Worm (Caenorhabditis elegans): ENCODE measurements around the gene srh-203.
"Not testable (repeated sequence)": the region's sequence is repeated elsewhere in the genome, so short reads cannot be mapped to it uniquely, and the experiment has no call there.

The srh-203 gene

DNA sequence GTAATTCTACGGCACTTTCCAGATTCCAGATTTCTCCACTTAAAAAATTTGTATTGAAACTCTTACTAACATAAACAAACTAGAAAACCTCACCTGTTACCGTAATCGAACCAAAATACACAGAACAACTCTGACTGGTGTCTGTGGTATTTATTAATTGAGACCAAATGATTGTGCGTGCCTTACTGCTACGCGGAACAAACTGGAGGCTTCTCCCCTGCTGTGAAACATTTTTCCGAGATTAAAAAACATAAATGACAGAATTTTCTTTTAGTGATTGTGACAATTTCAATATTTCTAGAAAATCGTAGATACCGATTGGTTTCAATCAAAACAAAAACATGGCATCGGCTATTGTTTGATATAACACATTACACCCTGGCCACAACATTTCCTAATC is 6.3 kb downstream of the srh-203 start:
- TF ChIP-seq dao-5 (tag; optimal IDR thresholded peaks at IDR 0.05) (no peak), W03F9.2 (tag; optimal IDR thresholded peaks at IDR 0.05) (no peak), him-1 (tag; optimal IDR thresholded peaks at IDR 0.05) (no peak)

DNA sequence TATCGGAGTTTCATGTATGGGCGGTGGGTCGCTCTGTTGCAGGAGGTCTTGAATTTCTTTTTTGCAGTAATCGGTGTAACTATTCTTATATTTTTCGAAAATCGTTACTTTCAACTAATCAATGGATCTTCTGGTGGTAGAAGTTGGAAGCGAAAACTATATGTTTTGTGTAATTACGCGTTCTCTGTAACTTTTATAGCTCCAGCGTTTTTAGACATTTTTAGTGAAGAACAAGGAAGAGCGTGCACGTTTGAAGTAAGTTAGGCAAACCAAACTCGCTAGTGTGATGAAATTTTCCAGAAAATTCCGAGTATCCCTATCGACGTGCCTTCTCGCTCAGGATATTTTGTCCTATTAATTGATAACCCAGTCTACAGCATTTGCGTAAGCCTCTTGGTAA is 16.7 kb downstream of the srh-203 start, which contains the start of gene srh-154:
TSS of gene srh-154 (plus strand) at position 301 of the 400 bp plus-strand sequence.
- TF ChIP-seq W03F9.2 (tag; optimal IDR thresholded peaks at IDR 0.05) = no peak
- TF ChIP-seq dao-5 (tag; optimal IDR thresholded peaks at IDR 0.05) = no peak
- TF ChIP-seq him-1 (tag; optimal IDR thresholded peaks at IDR 0.05) = no peak

DNA sequence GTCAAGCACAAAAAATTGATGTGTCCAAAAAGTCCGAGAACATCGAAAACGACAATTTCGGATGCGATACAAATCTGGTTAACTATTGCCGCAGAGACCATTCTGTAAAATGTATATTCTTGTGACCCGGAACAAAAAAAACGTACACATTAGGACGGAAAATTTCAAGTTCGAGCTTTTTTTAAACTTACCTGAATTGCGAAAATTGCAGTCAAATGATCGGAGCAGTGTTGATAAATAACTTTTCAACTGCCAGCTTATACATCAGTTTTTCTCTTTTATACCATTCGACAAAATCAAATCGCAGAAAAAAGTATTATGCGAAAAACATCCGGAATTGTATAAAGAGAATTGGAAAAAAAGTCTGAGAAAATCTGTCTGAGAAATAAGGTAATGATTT is 17.8 kb downstream of the srh-203 start, which contains the start of gene srsx-2:
TSS of gene srsx-2 (minus strand) at position 101 of the 400 bp plus-strand sequence.
- no peak for TF ChIP-seq him-1 (tag; optimal IDR thresholded peaks at IDR 0.05)
- no peak for TF ChIP-seq dao-5 (tag; optimal IDR thresholded peaks at IDR 0.05)
- no peak for TF ChIP-seq W03F9.2 (tag; optimal IDR thresholded peaks at IDR 0.05)

DNA sequence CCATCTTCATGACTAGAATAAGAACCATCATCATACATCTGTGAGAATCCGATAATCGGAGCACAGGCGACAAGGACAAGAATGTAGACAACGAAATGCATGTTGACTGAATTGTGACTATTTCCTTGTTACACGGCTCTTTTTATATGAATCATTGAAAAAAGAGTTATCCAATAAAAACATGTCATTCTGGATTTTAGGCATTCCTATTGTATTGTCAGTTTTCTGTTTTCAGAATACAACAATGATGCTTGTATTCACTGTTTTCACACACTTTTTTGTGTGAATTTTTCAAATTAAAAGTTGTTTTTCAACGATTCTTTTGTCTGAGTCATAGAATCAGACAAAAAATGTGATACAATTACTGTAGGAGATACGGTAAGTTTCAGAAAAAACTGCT is 19.6 kb downstream of the srh-203 start, which contains the start of gene F20E11.18:
TSS of gene F20E11.18 (minus strand) at position 101 of the 400 bp plus-strand sequence.
- TF ChIP-seq W03F9.2 (tag; optimal IDR thresholded peaks at IDR 0.05) (no peak), him-1 (tag; optimal IDR thresholded peaks at IDR 0.05) (no peak), dao-5 (tag; optimal IDR thresholded peaks at IDR 0.05) (no peak)

DNA sequence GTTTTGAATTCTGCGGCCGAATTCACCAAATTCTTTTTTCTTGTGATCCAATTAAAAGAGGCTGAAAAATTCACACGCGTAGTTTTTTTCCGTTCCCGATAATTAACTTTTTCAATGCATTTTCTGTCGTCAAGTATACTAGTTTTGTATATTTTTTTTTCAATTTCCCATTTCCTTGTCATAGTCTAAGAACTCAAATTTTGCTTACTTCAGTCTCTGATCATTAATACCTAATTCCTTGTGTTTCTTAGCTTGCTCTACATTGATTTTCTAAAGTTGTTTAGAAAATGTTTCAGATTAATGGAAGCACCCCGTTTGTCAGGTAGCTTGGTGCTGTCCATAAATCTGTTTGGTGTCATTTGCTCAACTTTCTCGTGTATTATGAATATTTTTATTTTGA is 25.2 kb downstream of the srh-203 start, which contains the start of gene srbc-27:
TSS of gene srbc-27 (plus strand) at position 301 of the 400 bp plus-strand sequence.
- TF ChIP-seq W03F9.2 (tag; optimal IDR thresholded peaks at IDR 0.05) = no peak

DNA sequence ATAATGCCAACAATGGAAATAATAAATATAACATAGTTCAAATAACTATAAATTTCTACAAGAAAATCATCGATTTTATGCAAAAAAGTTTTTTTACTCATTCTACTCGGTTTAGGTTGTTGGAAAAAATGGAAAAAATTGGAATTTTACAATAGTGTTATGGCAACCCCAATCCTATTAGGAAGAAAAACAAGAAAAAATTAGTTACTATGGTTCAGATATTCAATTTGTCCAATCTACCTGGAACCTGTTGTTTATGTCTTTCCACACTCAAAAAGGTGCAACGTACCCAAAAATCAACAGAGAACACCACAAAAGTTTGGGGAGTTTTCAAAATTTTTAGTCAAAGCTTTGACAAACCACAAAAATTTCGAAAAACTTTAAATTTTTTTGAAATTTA is 26.0 kb downstream of the srh-203 start, which contains the start of gene T27C5.10:
TSS of gene T27C5.10 (minus strand) at position 101 of the 400 bp plus-strand sequence.
- TF ChIP-seq him-1 (tag; optimal IDR thresholded peaks at IDR 0.05) (no peak), dao-5 (tag; optimal IDR thresholded peaks at IDR 0.05) (no peak), W03F9.2 (tag; optimal IDR thresholded peaks at IDR 0.05) (no peak)

DNA sequence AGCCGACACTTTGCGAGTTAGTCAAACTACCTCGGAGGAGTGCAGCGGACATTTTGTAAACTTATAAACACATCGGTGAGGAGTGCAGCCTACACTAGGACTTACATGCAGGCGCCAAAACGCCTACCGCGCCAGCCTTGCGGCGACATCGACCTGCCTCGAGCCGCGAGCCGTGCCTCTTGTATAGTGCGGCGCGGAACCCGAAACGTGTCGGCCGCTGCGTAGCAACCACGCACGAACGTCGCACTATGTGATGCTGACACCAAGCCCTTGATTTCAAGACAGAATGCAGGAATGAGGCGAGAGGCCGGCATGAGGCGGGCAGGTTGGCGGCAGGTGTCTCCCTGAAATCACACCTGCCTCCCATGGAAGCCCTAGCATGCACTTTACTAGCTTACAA is 26.8 kb downstream of the srh-203 start:
- TF ChIP-seq dao-5 (tag; optimal IDR thresholded peaks at IDR 0.05) (no peak), W03F9.2 (tag; optimal IDR thresholded peaks at IDR 0.05) (no peak), him-1 (tag; optimal IDR thresholded peaks at IDR 0.05) (no peak)

DNA sequence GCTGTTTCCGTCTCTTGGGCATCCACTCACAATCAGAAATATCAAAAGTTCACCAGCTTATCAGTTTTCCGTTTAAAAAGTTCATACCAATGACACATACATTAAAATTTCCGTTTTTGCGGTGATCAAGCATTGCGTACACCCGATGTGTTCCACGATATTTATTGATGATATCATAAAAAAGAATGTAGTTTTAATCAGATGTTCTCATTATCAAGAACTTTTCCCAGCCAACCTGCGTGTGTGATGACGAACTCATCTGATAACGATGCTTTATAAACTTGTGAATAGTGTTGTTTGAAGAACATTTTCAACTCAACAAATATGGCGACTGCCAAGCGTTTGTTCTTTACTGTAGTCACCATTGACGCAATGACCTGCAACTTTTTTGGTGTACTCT is 39.3 kb downstream of the srh-203 start, which contains the start of gene clc-21:
TSS of gene clc-21 (plus strand) at position 301 of the 400 bp plus-strand sequence.
- TF ChIP-seq W03F9.2 (tag; optimal IDR thresholded peaks at IDR 0.05) (no peak), him-1 (tag; optimal IDR thresholded peaks at IDR 0.05) (no peak), dao-5 (tag; optimal IDR thresholded peaks at IDR 0.05) (no peak)

DNA sequence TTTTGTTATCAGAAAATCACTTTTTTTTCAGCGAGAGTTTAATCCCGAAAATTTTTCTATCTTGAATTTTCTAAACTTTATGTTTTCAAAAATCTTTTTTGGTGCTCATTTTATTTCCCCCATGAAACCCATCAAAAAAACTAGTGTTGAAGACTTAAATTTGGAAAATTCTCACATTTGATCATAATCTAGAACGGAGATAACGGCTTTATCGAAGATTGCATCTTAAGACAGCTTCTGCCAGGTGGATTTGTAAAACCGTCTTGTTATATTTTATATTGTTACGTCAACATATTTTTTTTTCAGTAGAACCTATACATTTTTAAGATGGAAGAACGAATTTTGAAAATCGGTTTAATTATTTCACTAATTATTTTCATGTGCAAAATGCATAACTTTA is 41.1 kb downstream of the srh-203 start, which contains the start of gene T27C5.12:
TSS of gene T27C5.12 (plus strand) at position 301 of the 400 bp plus-strand sequence.
- TF ChIP-seq W03F9.2 (tag; optimal IDR thresholded peaks at IDR 0.05) = no peak
- TF ChIP-seq him-1 (tag; optimal IDR thresholded peaks at IDR 0.05) = no peak
- no peak for TF ChIP-seq dao-5 (tag; optimal IDR thresholded peaks at IDR 0.05)

DNA sequence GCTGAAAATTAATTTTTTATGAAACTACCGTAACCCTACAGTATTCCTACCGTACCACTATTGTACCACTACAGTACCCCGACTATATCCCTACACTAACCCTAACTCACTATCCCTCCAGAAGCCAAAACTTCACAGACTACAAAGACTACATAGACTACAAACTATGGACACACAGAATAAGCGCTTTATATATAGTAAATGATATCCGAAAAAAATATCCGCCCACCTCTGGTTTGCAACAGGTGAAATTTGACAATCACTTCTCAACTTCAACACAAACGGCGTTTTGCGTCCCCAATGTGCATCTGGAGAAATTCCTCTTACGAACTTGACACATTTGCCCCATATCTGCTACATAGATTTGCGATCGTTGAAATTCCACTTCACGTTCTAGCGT is 46.1 kb downstream of the srh-203 start, which contains the start of gene srh-132:
TSS of gene srh-132 (plus strand) at position 301 of the 400 bp plus-strand sequence.
- TF ChIP-seq him-1, W03F9.2, dao-5 (tag; optimal IDR thresholded peaks at IDR 0.05): not testable (repeated sequence)

Data from whole organism, L4/young adult.